Worm (Caenorhabditis elegans) whole organism, L4/young adult: ENCODE measurements around the gene D1005.6.

Source experiments
- W03F9.2 ChIP-seq: fragments of 150-350 bp; optimal IDR thresholded peaks from 2 replicates; lab custom pipeline; 2014; ENCODE audit warnings: missing biosample characterization, missing genetic modification characterization
- him-1 ChIP-seq: sonication (generic microtip); optimal IDR thresholded peaks from 2 replicates; lab custom pipeline; 2016; ENCODE audit warnings: missing genotype, missing genetic modification reagents, missing genetic modification characterization, missing compliant biosample characterization

ce11 chrX:1445696-1446095 is 18.9 kb downstream of the D1005.6 start:
- no peak for TF ChIP-seq him-1 (tag; lab: Kevin White, UChicago)
- TF ChIP-seq W03F9.2: no peak
